Worm (Caenorhabditis elegans): Measurements from ENCODE around the gene rfth-1.

Gene rfth-1

DNA sequence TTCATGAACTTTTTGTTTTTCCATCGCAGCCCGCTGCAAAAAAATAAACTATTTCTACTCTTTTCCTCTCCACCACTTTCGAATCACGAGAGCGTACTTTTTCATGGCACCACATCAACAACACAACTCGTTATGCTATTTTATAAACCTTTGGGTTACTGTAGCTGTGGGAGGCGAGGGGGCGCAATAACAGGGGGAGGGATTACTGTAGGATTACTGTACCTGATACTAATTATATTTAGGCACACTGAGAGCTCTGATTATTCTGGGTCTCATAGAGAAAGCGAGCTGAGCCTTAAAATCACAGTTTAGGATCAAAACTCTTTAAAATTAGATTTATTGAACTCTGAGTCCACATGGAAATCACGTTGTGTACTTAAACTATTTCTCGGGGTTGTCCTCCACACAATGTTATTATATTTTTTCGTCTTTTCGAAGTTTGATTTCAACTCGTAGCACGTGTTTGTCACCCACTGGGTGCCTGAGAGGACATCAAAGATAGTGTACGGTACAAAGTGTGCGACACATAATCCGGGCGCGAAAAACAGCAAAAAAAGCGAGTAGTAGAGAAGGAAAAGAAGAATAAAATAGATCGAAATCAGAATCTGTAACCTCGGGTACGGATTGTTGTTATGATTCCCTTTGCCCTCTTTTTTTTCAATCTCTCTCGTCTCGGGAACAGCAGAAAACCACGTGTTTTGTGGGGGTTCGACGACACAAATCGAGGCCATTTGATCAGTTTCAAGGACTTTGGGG lies 38.5 kb downstream of the rfth-1 start:
- TF ChIP-seq hpl-2 (GFP tag; optimal IDR thresholded peaks at IDR 0.05) (no peak), skn-1 (tag; optimal IDR thresholded peaks at IDR 0.05) (no peak), fkh-4 (tag; optimal IDR thresholded peaks at IDR 0.05; ENCODE audit: borderline replicate concordance) (no peak), hlh-4 (tag; optimal IDR thresholded peaks at IDR 0.05) (no peak), ets-5 (GFP tag; IDR thresholded peaks at IDR 0.05) (no peak), mdl-1 (tag; optimal IDR thresholded peaks at IDR 0.05) (peak in 1 of 2 experiments; percentile 89), nhr-84 (tag; optimal IDR thresholded peaks at IDR 0.05) (no peak), lsy-2 (tag; optimal IDR thresholded peaks at IDR 0.05) (peak in 1 of 2 experiments; percentile 62), nhr-71 (tag; optimal IDR thresholded peaks at IDR 0.05) (peak; percentile 77), efl-3 (GFP tag; optimal IDR thresholded peaks at IDR 0.05) (no peak), pax-3 (tag; optimal IDR thresholded peaks at IDR 0.05) (no peak), zip-4 (GFP tag; optimal IDR thresholded peaks at IDR 0.05) (no peak), mef-2 (tag; optimal IDR thresholded peaks at IDR 0.05) (no peak), mab-9 (GFP tag; IDR thresholded peaks at IDR 0.05) (no peak), fos-1 (tag; optimal IDR thresholded peaks at IDR 0.05) (no peak), egl-27 (tag; optimal IDR thresholded peaks at IDR 0.05) (no peak), unc-30 (tag; optimal IDR thresholded peaks at IDR 0.05) (no peak), unc-62 (GFP tag; optimal IDR thresholded peaks at IDR 0.05) (no peak), hlh-17 (GFP tag; optimal IDR thresholded peaks at IDR 0.05; ENCODE audit: borderline replicate concordance) (no peak), fkh-10 (GFP tag; optimal IDR thresholded peaks at IDR 0.05) (no peak), snpc-4 (tag; optimal IDR thresholded peaks at IDR 0.05) (no peak), C16A3.4 (tag; optimal IDR thresholded peaks at IDR 0.05) (peak; percentile 54), efl-1 (optimal IDR thresholded peaks at IDR 0.05) (peak in 1 of 2 experiments; percentile 23), efl-1 (GFP tag; optimal IDR thresholded peaks at IDR 0.05 in 1 of 2) (peak; percentile 37 to 93), swsn-7 (tag; optimal IDR thresholded peaks at IDR 0.05) (no peak), aly-2 (tag; optimal IDR thresholded peaks at IDR 0.05) (no peak), zag-1 (tag; optimal IDR thresholded peaks at IDR 0.05) (no peak), nhr-85 (tag) (peak; percentile 98), irx-1 (tag; optimal IDR thresholded peaks at IDR 0.05) (no peak), ceh-82 (tag; optimal IDR thresholded peaks at IDR 0.05) (no peak), nhr-19 (GFP tag; conservative IDR thresholded peaks at IDR 0.05) (peak; percentile 50), F16B12.6 (tag; optimal IDR thresholded peaks at IDR 0.05) (no peak), tlp-1 (tag; optimal IDR thresholded peaks at IDR 0.05) (no peak), jun-1 (tag; optimal IDR thresholded peaks at IDR 0.05) (no peak), C34B4.2 (tag; optimal IDR thresholded peaks at IDR 0.05) (no peak), ceh-63 (GFP tag; optimal IDR thresholded peaks at IDR 0.05) (no peak), ztf-4 (tag; optimal IDR thresholded peaks at IDR 0.05) (peak; percentile 30), unc-86 (tag; optimal IDR thresholded peaks at IDR 0.05) (no peak), tbx-2 (tag; optimal IDR thresholded peaks at IDR 0.05) (peak; percentile 25), nhr-47 (tag; optimal IDR thresholded peaks at IDR 0.05) (peak; percentile 44), lin-39 (tag; optimal IDR thresholded peaks at IDR 0.05) (no peak), elt-2 (tag; optimal IDR thresholded peaks at IDR 0.05) (peak; percentile 44), sptf-1 (tag; optimal IDR thresholded peaks at IDR 0.05) (no peak), sup-37 (GFP tag; optimal IDR thresholded peaks at IDR 0.05) (no peak), nhr-20 (tag; optimal IDR thresholded peaks at IDR 0.05) (peak; percentile 86), nhr-11 (tag; optimal IDR thresholded peaks at IDR 0.05) (no peak), fkh-8 (tag; optimal IDR thresholded peaks at IDR 0.05) (no peak), ceh-8 (GFP tag; optimal IDR thresholded peaks at IDR 0.05) (no peak), nhr-28 (tag; optimal IDR thresholded peaks at IDR 0.05) (no peak), nhr-90 (tag; optimal IDR thresholded peaks at IDR 0.05; ENCODE audit: poor library complexity) (peak; percentile 71), ceh-88 (GFP tag; IDR thresholded peaks at IDR 0.05) (0 out of 2 replicates have a peak, but pooled peaks have one; percentile 32), isw-1 (GFP tag; IDR thresholded peaks at IDR 0.05) (no peak), ama-1 (optimal IDR thresholded peaks at IDR 0.05) (peak; percentile 36)

Measured in whole organism, L1 larva.